Worm (Caenorhabditis elegans): Measurements from ENCODE around the gene cht-4.

cht-4 gene

DNA sequence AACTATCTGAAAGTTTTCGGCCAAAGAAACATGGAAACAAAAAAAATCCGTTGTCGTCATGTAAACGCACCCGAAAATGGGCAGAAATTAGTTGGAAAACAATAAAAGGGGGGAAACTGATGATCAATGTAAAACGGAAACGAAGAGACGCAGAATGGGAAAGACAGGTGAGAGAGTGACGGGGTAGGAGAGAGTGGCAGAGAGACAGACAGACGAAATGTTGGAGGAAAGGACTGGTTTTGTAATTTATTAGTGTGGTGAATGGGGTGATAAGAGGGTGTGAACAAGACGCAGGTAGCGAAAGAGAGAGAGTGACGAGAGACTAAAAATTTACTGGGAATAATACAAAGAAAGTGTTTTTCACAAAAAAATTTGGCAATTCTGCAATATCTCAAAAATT lies 23.7 kb upstream of the cht-4 start (continued):
- TF ChIP-seq aly-2 (tag; optimal IDR thresholded peaks at IDR 0.05) (no peak), mbf-1 (tag; optimal IDR thresholded peaks at IDR 0.05) (no peak), egl-27 (tag; optimal IDR thresholded peaks at IDR 0.05) (peak; percentile 85), skn-1 (tag; optimal IDR thresholded peaks at IDR 0.05) (no peak), nhr-129 (tag; optimal IDR thresholded peaks at IDR 0.05) (peak; percentile 76), nhr-11 (tag; optimal IDR thresholded peaks at IDR 0.05) (no peak), gmeb-1 (tag; optimal IDR thresholded peaks at IDR 0.05) (peak; percentile 89), F13H6.1 (tag; optimal IDR thresholded peaks at IDR 0.05) (peak; percentile 84), elt-3 (tag; optimal IDR thresholded peaks at IDR 0.05) (no peak), nhr-10 (tag; optimal IDR thresholded peaks at IDR 0.05) (no peak), lsy-2 (tag; optimal IDR thresholded peaks at IDR 0.05) (peak; percentile 16 to 74)

DNA sequence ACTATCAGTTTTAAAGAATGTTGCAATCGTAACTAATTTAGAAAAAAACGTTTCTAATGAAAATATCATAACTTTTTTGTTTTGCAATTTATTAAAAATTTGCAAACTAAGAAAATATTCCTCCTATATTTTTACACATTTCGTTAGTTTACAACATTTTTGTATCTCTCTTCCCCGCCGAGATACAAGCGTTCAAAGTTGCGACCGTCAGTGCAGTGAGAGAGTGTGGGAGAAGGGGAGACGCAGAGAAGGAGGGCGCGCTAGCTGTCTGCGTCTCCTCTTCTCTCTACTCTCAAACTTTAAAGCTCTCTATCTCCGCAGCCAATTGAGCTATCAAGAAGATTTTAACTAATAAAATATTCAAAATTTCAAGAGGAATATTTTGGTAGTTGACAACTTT lies 23.1 kb upstream of the cht-4 start:
- TF ChIP-seq sma-3 (GFP tag; optimal IDR thresholded peaks at IDR 0.05) (no peak), ceh-82 (tag; optimal IDR thresholded peaks at IDR 0.05) (no peak), mbf-1 (tag; optimal IDR thresholded peaks at IDR 0.05) (no peak), elt-3 (tag; optimal IDR thresholded peaks at IDR 0.05) (no peak), lin-11 (tag; optimal IDR thresholded peaks at IDR 0.05) (no peak), gmeb-1 (tag; optimal IDR thresholded peaks at IDR 0.05) (no peak), peb-1 (tag; optimal IDR thresholded peaks at IDR 0.05) (no peak)

DNA sequence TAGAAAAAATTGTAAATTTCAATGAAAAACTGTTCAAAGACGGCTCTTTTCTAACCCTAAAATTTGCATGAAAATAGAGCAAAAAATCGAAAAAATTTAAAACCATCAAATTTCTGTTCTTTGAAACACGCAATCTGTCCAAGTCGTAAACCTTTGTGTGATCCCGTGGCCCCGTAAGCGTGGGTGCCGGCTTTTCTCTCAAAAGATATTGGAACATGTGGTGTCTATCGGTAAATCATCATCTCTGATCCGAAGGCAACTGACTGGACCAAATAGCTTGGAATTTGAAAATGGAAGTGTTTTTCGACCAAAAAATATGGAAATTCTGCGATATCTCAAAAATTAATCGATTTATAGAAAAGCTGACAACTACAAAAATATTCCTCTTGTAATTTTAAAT lies 21.4 kb upstream of the cht-4 start:
- TF ChIP-seq F13H6.1 (tag; optimal IDR thresholded peaks at IDR 0.05) (peak; percentile 9), ztf-1 (GFP tag; conservative IDR thresholded peaks at IDR 0.05) (no peak)

DNA sequence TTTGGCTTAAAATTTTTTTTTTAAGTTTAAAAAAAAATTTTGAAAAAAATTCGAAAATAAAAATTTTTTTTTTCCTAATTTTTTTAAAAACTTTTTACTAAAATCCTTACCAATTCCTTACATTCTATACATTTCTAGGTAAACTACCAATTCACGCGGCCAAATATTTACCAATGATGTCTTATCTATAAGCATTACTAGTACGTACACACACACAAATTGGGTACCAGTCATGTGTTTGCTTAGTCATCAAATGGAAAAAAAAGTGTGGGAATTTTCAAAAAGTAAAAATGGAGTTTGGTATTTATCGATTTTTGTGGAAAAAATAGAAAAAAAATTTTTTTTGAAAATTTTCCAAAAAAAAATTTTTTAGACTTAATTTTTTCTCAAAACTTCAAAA lies 19.3 kb upstream of the cht-4 start, which contains the start of gene Y22D7AR.6:
Gene Y22D7AR.6 (minus strand): TSS at position 134 of the 400 bp plus-strand sequence.
- TF ChIP-seq egl-27 (tag; optimal IDR thresholded peaks at IDR 0.05), result no peak
- TF ChIP-seq ama-1 (optimal IDR thresholded peaks at IDR 0.05), result no peak
- no peak for TF ChIP-seq nhr-10 (tag; optimal IDR thresholded peaks at IDR 0.05)
- TF ChIP-seq crh-2 (tag; optimal IDR thresholded peaks at IDR 0.05), result no peak
- no peak for TF ChIP-seq F13H6.1 (tag; optimal IDR thresholded peaks at IDR 0.05)
- TF ChIP-seq elt-1 (tag; optimal IDR thresholded peaks at IDR 0.05), result no peak
- TF ChIP-seq skn-1 (tag; optimal IDR thresholded peaks at IDR 0.05), result no peak
- TF ChIP-seq nhr-11 (tag; optimal IDR thresholded peaks at IDR 0.05), result no peak

DNA sequence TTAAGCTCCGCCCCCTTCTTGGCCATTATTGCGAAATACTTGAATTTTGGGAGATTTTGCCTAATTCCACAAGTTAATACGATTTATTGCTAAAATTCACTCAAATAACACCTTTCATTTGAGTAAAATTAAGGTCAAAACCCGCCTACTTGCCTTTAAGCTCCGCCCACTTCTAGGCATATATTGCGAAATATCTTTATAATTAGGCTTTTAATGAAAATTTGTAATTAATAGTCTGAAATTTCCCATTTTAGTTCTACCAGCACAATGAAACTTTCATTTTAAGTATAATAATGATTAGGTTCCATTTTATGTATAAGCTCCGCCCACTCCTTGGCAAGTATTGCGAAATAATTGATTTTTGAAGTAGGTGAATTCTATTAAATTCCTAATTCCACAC lies 17.5 kb upstream of the cht-4 start:
- TF ChIP-seq lin-11 (tag; optimal IDR thresholded peaks at IDR 0.05) (no peak), ama-1 (optimal IDR thresholded peaks at IDR 0.05) (no peak), nhr-12 (tag; optimal IDR thresholded peaks at IDR 0.05) (no peak), ztf-4 (tag; optimal IDR thresholded peaks at IDR 0.05) (no peak), C34F6.9 (tag; optimal IDR thresholded peaks at IDR 0.05) (no peak), elt-3 (tag; optimal IDR thresholded peaks at IDR 0.05) (no peak), unc-55 (GFP tag; optimal IDR thresholded peaks at IDR 0.05) (no peak), nhr-25 (tag; optimal IDR thresholded peaks at IDR 0.05) (no peak), unc-39 (tag; optimal IDR thresholded peaks at IDR 0.05) (no peak), sma-9 (GFP tag; optimal IDR thresholded peaks at IDR 0.05) (no peak), sma-9 (tag; optimal IDR thresholded peaks at IDR 0.05) (no peak), crh-2 (tag; optimal IDR thresholded peaks at IDR 0.05) (no peak), F13H6.1 (tag; optimal IDR thresholded peaks at IDR 0.05) (no peak), lin-39 (tag; optimal IDR thresholded peaks at IDR 0.05) (no peak)

DNA sequence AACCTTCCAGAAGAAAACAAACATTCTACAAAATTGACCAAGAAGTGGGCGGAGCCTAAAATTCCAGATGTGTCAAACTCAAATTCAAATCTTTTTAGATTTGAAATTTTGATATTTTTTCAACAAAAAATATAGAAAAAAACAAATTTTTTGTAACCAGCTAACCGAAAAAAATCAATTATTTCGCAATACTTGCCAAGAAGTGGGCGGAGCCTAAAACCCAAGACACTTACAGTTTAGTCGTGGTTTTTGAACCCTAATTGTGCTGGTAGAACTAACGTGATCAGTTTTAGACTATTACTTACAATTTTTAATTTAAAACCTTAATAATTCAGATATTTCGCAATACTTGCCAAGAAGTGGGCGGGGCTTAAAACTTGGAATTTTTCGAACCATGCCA lies 16.0 kb upstream of the cht-4 start:
- TF ChIP-seq nhr-12 (tag; optimal IDR thresholded peaks at IDR 0.05) (no peak), zag-1 (tag; optimal IDR thresholded peaks at IDR 0.05) (no peak), unc-39 (tag; optimal IDR thresholded peaks at IDR 0.05) (no peak), aly-2 (tag; optimal IDR thresholded peaks at IDR 0.05) (no peak), sem-4 (tag; optimal IDR thresholded peaks at IDR 0.05) (no peak), sma-9 (GFP tag; optimal IDR thresholded peaks at IDR 0.05) (no peak), sma-9 (tag; optimal IDR thresholded peaks at IDR 0.05) (no peak), crh-2 (tag; optimal IDR thresholded peaks at IDR 0.05) (no peak), unc-62 (GFP tag; optimal IDR thresholded peaks at IDR 0.05) (no peak)

DNA sequence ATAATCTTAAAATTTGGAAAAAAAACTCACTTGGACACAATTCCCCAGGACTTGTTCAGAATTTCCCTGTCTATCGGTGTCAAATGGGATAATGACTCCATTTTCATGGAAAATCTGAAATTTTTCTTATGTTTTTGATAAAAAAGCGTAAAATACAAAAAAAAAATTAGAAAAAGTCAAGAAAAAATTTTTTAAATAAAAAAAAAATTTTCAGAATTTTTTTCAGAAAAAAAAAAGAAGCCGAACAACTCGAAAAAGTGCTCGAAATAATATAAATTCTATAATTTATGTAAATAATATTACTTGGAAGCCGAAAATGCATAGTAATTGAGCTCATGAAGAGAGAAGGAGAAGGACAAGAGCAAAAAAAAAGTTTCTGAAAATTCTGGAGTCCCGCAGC lies 11.2 kb upstream of the cht-4 start, which contains the start of gene glb-30:
Gene glb-30 (minus strand): TSS at position 101 of the 400 bp plus-strand sequence.
- TF ChIP-seq sma-9 (GFP tag; optimal IDR thresholded peaks at IDR 0.05) (no peak), sma-9 (tag; optimal IDR thresholded peaks at IDR 0.05) (no peak), nhr-6 (tag; optimal IDR thresholded peaks at IDR 0.05) (no peak), nhr-21 (tag; optimal IDR thresholded peaks at IDR 0.05) (no peak), egl-27 (tag; optimal IDR thresholded peaks at IDR 0.05) (no peak), crh-2 (tag; optimal IDR thresholded peaks at IDR 0.05) (no peak), Y55F3AM.14 (GFP tag; optimal IDR thresholded peaks at IDR 0.05) (no peak), nhr-237 (tag; optimal IDR thresholded peaks at IDR 0.05) (no peak), elt-1 (tag; optimal IDR thresholded peaks at IDR 0.05) (no peak), nhr-129 (tag; optimal IDR thresholded peaks at IDR 0.05) (no peak), dmd-4 (tag; optimal IDR thresholded peaks at IDR 0.05) (no peak), zag-1 (tag; optimal IDR thresholded peaks at IDR 0.05) (no peak), ama-1 (optimal IDR thresholded peaks at IDR 0.05) (no peak), ceh-82 (tag; optimal IDR thresholded peaks at IDR 0.05) (no peak), alr-1 (tag; optimal IDR thresholded peaks at IDR 0.05) (no peak), nhr-11 (tag; optimal IDR thresholded peaks at IDR 0.05) (no peak), ztf-1 (GFP tag; conservative IDR thresholded peaks at IDR 0.05) (no peak), peb-1 (tag; optimal IDR thresholded peaks at IDR 0.05) (no peak), unc-39 (tag; optimal IDR thresholded peaks at IDR 0.05) (no peak), mbf-1 (tag; optimal IDR thresholded peaks at IDR 0.05) (no peak)
